Fruit fly (Drosophila melanogaster) S2 (cell line): ENCODE measurements around the gene CG11456.

Experiments
- CG8478 ChIP-seq: fragments of >200 bp; optimal IDR thresholded peaks from 2 replicates; lab custom pipeline; 2018
- CTCF ChIP-seq, 2 experiments: fragments of >200 bp; optimal IDR thresholded peaks; 2 replicates each; lab custom pipeline; 2018

Gene CG11456

DNA sequence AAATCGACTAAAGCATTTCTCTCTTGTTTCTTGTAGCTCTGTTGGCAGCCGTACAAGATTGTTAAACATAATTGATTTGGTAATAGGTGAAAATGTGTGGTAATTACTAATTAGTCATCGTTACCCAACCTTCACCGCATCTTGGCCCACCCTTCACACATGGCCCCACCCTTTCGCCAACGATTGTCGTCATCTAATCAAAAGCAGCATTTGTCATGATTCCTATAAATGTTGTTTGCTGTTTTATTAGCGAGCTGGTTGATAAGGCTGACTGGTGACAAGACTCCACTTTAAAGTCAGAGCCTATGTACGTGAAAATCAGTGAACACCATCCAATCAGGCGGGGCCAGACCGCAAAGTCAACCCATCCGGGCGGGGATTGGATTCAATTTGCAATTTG is 11.4 kb upstream of the CG11456 start:
- TF ChIP-seq CTCF (optimal IDR thresholded peaks at IDR 0.05; lab: Kevin White, UChicago) (no peak), CG8478 (no peak)

dm6 chr3L:20834150-20834549 is 7.6 kb upstream of the CG11456 start:
- TF ChIP-seq CG8478 (no peak), CTCF (optimal IDR thresholded peaks at IDR 0.05; lab: Kevin White, UChicago) (no peak)

DNA sequence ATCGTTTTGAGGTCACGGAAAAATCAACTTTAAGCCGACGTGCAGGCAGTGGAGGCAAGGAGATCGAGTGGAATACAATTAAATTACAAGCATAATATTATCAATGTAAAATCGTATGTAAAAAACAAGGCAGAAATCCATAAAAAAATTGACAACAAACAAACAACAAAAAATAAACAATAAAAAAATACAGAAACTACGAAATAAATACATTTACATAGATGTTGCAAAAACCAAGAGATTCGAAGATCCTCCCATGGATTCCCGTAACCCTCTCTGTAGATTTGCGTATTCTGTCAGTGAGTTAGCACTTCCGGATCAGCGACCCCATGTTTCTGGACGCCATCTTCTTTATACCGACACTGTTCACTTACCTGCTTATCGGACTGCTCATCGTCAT is 5.9 kb upstream of the CG11456 start, which contains the start of gene CG3288:
Gene CG3288, plus strand, starts transcription at position 301 of the 400 bp plus-strand sequence.
- TF ChIP-seq CG8478 = no peak
- TF ChIP-seq CTCF (optimal IDR thresholded peaks at IDR 0.05; lab: Kevin White, UChicago) = no peak

DNA sequence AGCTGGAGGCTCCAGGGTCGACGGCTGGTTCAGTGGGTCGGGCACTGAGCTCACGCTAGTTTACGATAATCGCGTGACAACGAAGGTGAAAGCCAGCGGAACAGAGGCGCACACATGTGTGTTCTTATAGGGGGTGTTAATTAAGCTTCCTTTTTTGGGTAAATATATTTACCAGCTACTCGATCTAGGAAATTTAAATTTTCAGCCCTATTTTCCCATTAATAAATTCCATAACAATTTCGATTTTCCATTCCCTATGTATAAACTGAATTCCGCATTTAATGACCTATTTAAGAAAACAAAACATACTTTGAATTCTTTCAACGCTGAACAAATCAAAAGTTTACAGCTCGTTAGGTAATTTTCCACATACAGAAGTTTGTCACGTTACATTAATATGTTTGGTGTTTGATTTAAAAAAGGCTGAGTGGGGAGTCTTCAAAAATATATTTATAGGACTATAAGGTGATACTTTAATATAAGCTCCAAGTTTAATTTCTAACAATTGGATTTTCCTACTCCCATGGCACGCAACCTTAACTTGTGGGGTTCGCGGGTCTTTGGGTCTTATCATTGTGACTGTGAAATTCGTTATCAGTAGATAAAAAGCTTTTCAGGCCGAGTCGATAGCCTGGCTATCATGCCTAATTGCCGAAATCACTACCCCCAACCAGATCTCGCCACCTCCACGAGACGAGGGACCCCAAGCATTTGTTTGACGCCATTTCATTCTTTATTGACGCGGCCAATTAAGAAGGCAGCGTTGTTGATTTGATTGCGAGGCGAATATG is 4.6 kb upstream of the CG11456 start, which contains the start of gene CG13255:
Gene CG13255, plus strand, starts transcription at position 449 of the 791 bp plus-strand sequence.
- TF ChIP-seq CG8478 (no peak), CTCF (optimal IDR thresholded peaks at IDR 0.05; lab: Kevin White, UChicago) (no peak)

DNA sequence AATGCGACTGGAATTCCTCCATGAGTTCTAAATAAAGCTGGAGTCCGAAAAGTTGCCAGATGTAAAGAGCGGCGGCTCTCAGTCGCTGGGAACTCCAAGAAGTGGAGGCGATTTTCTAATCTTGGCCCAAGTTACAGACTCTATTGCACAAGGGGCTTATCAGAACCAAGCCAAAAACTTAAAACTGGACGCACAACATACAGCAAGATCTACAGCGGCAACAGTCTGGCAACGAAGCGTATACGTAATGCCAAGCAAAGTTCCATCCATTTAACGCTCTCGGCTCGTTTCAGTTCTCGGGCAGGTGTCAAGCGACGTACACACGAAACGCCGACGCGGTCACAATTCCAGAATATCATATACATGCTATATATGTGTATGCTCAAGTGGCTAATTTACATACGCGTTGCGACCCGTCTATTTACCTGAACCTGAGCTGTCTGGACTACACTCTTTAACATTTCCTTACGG is 3.9 kb upstream of the CG11456 start:
- no peak for TF ChIP-seq CG8478
- TF ChIP-seq CTCF (optimal IDR thresholded peaks at IDR 0.05; lab: Kevin White, UChicago) = no peak

DNA sequence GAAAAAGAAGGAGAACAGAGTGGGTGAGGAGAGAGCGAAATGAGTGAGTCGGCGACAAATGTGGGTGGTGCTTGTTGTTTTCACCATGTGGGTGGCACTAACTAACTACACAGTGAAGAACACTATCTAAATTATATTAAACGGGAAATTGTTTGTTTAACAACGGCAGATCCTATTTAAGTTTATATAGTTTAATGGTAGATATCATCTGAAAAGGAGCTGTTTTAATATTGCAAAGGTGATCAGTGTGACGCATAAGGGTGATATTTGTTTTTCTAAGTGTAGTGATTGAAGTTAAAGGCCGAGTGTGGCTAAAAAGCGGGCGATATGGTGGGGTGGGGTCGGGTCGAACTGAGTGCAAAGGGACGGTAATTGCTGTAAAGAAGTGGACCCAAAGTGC is 6.8 kb downstream of the CG11456 start:
- TF ChIP-seq CTCF (optimal IDR thresholded peaks at IDR 0.05; lab: Kevin White, UChicago) (no peak), CG8478 (no peak)

DNA sequence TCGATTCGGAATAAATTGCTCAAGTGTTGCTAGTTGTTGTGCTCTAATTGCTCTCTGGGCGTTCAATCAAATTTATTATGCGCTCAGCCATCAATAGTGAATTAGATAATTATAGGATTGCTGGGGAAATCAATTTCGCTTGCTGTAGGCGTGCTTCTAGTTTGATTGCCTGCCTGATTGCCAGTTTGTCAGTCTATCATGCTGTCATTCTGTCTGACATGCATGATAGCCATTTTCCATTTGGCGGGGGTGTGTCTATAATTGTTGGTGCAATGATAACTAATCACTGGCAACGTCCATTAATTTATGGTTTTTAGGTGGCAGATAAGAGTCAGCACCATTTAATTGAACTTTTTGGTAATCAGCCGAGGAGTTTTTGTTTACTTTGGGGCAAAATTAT is 15.8 kb downstream of the CG11456 start:
- TF ChIP-seq CTCF (optimal IDR thresholded peaks at IDR 0.05; lab: Kevin White, UChicago) (no peak), CG8478 (no peak)

- TF ChIP-seq CG8478 = no peak
- TF ChIP-seq CTCF (optimal IDR thresholded peaks at IDR 0.05; lab: Kevin White, UChicago) = no peak
These were observed 27.2 kb downstream of the CG11456 start for dm6 chr3L:20868995-20869394.

DNA sequence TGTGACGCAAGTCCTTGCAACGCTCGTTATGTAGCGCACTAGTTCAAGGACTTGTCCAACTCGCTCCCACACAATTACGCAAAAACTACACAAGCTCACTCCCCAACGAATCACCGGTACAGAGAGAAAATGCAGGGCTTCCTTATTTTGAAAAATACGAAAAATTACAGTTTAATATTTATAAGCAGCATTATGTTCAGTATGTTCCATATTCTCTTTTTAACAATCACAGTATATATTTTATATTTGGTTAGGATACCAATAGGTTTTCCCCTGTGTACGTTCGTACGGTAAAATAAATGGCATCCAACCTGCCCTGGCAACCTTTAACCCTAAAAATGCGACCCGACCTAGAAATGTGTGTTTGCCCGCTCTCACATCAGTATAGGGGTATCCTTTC is 42.2 kb downstream of the CG11456 start:
- no peak for TF ChIP-seq CTCF (optimal IDR thresholded peaks at IDR 0.05; lab: Kevin White, UChicago)
- TF ChIP-seq CG8478 = no peak

- TF ChIP-seq CG8478 (no peak), CTCF (optimal IDR thresholded peaks at IDR 0.05; lab: Kevin White, UChicago) (no peak)
These were observed 43.4 kb downstream of the CG11456 start, which contains the start of gene CG32432 for dm6 chr3L:20885172-20885571. Gene CG32432 (minus strand): TSS chr3L:20885188.
